Fruit fly (Drosophila melanogaster): ENCODE measurements around the gene term.

The term gene

DNA sequence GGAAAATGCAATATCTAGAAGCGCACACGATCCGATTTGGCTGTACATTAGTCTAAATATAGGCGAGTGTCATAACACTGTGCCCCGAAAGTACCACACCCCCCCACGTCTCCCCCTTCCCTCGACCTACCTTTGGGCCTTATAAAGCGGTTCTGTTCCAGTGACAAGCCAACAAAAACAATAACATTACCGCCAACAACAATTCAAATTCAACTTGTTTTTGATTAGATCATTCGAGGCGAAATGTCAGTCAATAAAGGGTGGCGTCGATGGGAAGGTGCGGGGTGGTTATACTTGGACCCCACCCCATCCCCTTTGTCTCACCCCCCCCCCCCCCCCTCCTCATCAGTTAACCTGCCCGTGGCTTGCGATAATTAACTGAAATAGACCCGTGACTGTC is 39.5 kb upstream of the term start:
- TF ChIP-seq dmrt93B (GFP tag; optimal IDR thresholded peaks at IDR 0.05), result no peak
- no peak for TF ChIP-seq CG9705 (GFP tag; optimal IDR thresholded peaks at IDR 0.05)
- no peak for TF ChIP-seq Hr78 (GFP tag; optimal IDR thresholded peaks at IDR 0.05)
- TF ChIP-seq foxo (GFP tag; optimal IDR thresholded peaks at IDR 0.05), result no peak
- TF ChIP-seq Vsx2 (GFP tag; optimal IDR thresholded peaks at IDR 0.05; ENCODE audit: partially characterized antibody), result peak; percentile 17
- TF ChIP-seq lola (GFP tag; optimal IDR thresholded peaks at IDR 0.05), result no peak
- TF ChIP-seq woc (GFP tag; optimal IDR thresholded peaks at IDR 0.05), result no peak
- TF ChIP-seq Dfd (GFP tag; optimal IDR thresholded peaks at IDR 0.05), result no peak
- no peak for TF ChIP-seq tai (GFP tag; optimal IDR thresholded peaks at IDR 0.05)
- no peak for TF ChIP-seq psq (GFP tag; optimal IDR thresholded peaks at IDR 0.05)
- TF ChIP-seq fru (GFP tag; optimal IDR thresholded peaks at IDR 0.05), result no peak
- TF ChIP-seq Rel (GFP tag; optimal IDR thresholded peaks at IDR 0.05), result no peak
- TF ChIP-seq Rel (tag; optimal IDR thresholded peaks at IDR 0.05), result peak; percentile 55
- TF ChIP-seq Hr83 (GFP tag; optimal IDR thresholded peaks at IDR 0.05; ENCODE audit: poor library complexity, severe bottlenecking), result no peak
- no peak for TF ChIP-seq br (GFP tag; optimal IDR thresholded peaks at IDR 0.05)
- TF ChIP-seq CG32264 (GFP tag; optimal IDR thresholded peaks at IDR 0.05), result no peak

DNA sequence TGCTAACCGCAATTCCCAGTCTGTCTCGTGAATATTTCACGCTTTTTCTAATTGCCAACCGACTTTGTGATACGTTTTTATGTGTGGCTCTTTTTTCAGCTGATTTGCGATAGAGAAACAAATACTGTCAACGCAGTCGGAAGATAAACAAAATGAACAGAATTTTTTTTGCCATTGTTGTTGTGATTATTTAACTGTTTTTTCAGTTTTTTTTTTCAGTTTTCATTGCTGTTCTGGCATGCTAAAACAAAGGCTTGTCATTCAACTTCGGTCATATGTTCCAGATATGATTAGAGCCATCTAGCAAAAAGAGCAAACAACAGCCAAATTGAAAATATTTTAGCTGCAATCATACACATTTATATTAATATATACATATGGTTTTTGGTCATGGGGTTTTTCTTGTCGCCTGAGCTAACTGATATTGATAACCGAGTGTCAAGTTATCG is 38.6 kb upstream of the term start:
- TF ChIP-seq h (GFP tag; optimal IDR thresholded peaks at IDR 0.05) (no peak), rgr (GFP tag; optimal IDR thresholded peaks at IDR 0.05) (no peak), Rel (GFP tag; optimal IDR thresholded peaks at IDR 0.05) (no peak), Rel (tag; optimal IDR thresholded peaks at IDR 0.05) (peak; percentile 92), Dfd (GFP tag; optimal IDR thresholded peaks at IDR 0.05) (no peak), fru (GFP tag; optimal IDR thresholded peaks at IDR 0.05) (no peak), woc (GFP tag; optimal IDR thresholded peaks at IDR 0.05) (no peak), lola (GFP tag; optimal IDR thresholded peaks at IDR 0.05) (no peak), dmrt93B (GFP tag; optimal IDR thresholded peaks at IDR 0.05) (no peak), CrebA (GFP tag; optimal IDR thresholded peaks at IDR 0.05; ENCODE audit: borderline replicate concordance) (peak; percentile 53), tai (GFP tag; optimal IDR thresholded peaks at IDR 0.05) (no peak), Hr78 (GFP tag; optimal IDR thresholded peaks at IDR 0.05) (no peak), pan (optimal IDR thresholded peaks at IDR 0.05) (no peak), brk (GFP tag; optimal IDR thresholded peaks at IDR 0.05) (no peak), Sp1 (GFP tag; optimal IDR thresholded peaks at IDR 0.05) (no peak), psq (GFP tag; optimal IDR thresholded peaks at IDR 0.05) (no peak), dsf (GFP tag; optimal IDR thresholded peaks at IDR 0.05; ENCODE audit: borderline replicate concordance) (no peak), GATAd (GFP tag; optimal IDR thresholded peaks at IDR 0.05) (no peak)

DNA sequence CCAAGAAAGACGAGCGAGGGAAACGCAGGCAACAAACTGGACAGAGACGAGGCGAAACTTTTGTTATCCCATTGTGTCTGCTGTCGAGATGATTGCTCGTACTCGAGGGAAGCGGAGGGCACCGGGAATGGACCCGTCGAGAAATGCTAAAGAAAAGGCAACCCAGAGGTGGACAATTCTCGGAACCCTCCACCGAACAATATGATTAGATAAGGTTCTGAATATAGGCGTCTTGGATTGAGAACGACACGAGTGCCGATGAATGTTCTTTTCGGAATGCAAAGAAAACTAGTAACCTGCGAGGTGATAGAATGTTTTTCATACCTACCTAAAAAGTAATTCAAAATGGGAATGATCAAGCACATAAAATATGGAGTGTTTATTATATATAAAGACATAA is 36.3 kb upstream of the term start:
- TF ChIP-seq Mio (GFP tag; optimal IDR thresholded peaks at IDR 0.05) (no peak), pan (optimal IDR thresholded peaks at IDR 0.05) (no peak), foxo (GFP tag; optimal IDR thresholded peaks at IDR 0.05) (no peak), sage (GFP tag; optimal IDR thresholded peaks at IDR 0.05) (no peak), CG9705 (GFP tag; optimal IDR thresholded peaks at IDR 0.05) (no peak), Hr83 (GFP tag; optimal IDR thresholded peaks at IDR 0.05; ENCODE audit: poor library complexity, severe bottlenecking) (no peak), br (GFP tag; optimal IDR thresholded peaks at IDR 0.05) (no peak), jim (GFP tag; optimal IDR thresholded peaks at IDR 0.05) (no peak), usp (GFP tag; optimal IDR thresholded peaks at IDR 0.05) (no peak)

DNA sequence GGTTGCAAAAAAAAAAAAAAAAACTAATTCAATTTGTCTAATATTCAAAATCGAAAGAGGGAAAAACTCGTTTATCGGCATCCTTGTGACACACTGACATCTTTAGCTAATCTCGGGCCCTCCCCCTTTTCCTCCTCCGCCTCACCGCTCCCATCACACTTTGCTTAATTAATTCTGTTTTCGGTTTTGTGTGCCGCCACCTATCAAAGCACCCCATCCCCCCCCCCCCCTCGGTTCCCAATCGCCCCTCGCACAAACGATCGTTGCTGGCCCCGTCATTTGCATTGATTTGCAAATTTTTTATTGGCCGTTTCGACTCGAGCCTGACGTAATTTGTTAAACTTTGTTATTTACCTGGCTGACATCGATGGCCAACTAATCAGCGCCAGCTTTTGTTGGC is 34.9 kb upstream of the term start:
- TF ChIP-seq rgr (GFP tag; optimal IDR thresholded peaks at IDR 0.05) (no peak), Rel (GFP tag; optimal IDR thresholded peaks at IDR 0.05) (no peak), Rel (tag; optimal IDR thresholded peaks at IDR 0.05) (peak; percentile 67), Hnf4 (GFP tag; optimal IDR thresholded peaks at IDR 0.05) (no peak)

DNA sequence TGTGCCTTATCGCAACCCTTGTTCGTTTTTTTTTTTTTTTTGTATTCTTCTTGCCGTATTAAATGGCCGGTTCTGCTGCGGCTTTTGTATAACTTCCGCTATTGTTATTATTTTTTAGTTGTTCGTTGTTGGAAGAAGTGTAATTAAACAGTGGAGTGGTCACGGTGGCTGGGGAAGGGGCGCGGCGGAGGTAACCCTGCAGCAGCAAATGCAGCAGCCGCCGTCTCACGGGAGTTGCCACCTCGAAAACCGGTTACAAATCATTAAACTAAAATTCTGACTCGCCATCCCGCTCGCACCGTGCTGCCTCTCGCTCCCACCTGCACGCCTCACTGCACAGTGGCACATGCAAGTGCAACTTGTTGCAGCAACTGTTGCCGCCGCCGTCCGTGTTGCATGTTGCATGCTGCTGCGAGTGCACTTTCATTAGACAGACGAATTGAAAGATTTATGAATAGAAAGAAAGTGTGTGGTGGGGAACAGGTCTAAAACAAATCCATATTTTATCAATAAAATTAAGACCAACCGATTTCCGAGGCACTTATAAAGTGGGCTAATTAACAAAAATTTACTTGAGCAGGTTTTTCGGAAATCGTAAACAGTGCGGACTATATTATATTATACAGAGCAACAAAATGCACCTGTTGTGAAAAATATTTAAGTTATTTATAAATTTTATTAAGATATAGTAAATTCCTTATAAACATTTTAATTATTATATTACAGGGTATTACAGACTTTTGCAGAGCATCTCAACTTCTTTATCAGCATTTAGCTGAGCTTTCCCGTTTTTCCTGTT is 34.3 kb upstream of the term start:
- TF ChIP-seq dl (GFP tag; optimal IDR thresholded peaks at IDR 0.05; ENCODE audit: insufficient read depth in 1 of 2, partially characterized antibody in 2 of 2) (peak in 1 of 2 experiments; percentile 22), Dif (GFP tag; optimal IDR thresholded peaks at IDR 0.05; ENCODE audit: partially characterized antibody) (peak; percentile 44), fru (GFP tag; optimal IDR thresholded peaks at IDR 0.05) (no peak)

Measured in whole organism, wandering third instar larva.